Worm (Caenorhabditis elegans): ENCODE results near the gene txt-14.

DNA sequence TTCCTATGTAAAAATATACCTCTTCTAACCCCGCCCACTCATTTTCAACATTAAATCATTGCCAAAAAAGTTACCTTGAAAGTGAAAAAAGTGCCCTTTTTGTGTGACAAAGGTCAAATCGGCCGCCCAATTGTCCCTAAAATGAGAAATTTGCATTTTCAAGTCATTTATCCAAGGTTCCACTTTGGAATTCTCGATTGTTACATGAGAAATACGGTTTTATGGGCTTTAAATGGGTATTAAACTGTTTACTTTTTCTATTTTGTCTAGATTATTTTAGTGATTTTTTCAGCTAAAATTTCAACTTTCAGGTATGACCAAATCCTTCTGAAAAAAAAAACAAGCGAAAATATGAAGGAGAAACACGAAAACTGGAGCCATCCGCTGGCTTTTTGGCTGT is 10.0 kb downstream of the txt-14 start, which contains the start of gene grdn-1:
- TF ChIP-seq him-1 (tag; optimal IDR thresholded peaks at IDR 0.05) (no peak), W03F9.2 (tag; optimal IDR thresholded peaks at IDR 0.05) (no peak), dao-5 (tag; optimal IDR thresholded peaks at IDR 0.05) (no peak)

All from whole organism, L4/young adult.